Worm (Caenorhabditis elegans): ENCODE measurements around the gene ceh-22.
A peak's percentile ranks its signal among the peaks of the same experiment; 100 is the strongest.

The ceh-22 gene

DNA sequence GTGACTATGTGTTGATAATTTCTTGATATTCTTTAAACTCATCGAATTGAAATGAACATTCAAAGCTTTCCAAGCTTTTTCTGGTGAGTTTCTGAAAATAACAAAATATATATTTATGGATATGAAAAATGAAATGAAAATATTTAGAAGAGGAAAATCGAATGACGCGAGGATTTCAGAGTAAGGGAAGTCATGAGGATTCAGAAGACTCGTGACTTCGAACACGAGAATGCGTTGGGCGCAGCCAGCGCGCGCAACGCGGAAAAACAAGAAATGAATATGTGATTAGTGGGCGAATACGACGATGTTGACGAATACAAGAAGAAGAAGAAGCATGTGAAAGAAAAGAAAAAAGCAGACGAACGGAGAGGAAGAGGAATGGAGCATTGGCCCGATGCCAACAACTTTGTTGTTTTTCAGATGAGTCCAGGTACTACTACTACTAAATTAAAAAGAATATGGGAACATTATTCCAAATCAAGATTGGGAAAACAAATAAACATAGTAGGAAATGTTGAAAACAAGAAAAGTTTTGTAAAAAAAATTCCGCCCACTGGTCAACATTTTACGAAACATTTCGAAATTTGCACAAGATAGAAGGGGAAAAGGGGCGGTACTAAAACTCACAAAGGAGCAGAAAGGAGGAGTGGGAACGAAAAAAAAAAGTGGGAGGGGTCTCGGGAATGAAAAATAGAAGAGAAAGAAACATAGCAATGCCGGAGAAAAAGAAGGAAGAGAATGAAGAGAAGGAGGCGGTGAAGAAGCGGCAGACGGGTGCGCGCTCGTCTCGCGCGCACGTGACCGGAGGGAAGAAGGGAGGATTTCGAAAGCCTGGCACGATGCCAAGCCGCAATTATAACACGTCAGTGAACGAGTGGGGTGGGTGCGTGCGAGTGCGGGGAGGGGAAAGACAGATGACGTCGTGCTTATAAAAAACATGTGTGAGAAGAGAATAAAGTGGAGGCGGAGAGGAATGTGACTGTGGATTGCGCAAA, 43.7 kb downstream of the ceh-22 start:
- TF ChIP-seq dmd-9 (GFP tag; IDR thresholded peaks at IDR 0.05) (peak; percentile 73; the same call in 1 of the 2 replicates), zfp-2 (tag; optimal IDR thresholded peaks at IDR 0.05) (peak; percentile 46), dpl-1 (GFP tag; optimal IDR thresholded peaks at IDR 0.05) (peak; percentile 63), saeg-2 (GFP tag; IDR thresholded peaks at IDR 0.05) (peak; percentile 92), jun-1 (tag; optimal IDR thresholded peaks at IDR 0.05) (peak; percentile 31), zip-2 (tag; optimal IDR thresholded peaks at IDR 0.05) (peak; percentile 47), D1046.2 (GFP tag; IDR thresholded peaks at IDR 0.05) (0 out of 2 replicates have a peak, but pooled peaks have one; percentile 67), ceh-32 (tag; optimal IDR thresholded peaks at IDR 0.05; ENCODE audit: poor library complexity) (peak; percentile 71), Y48G9A.11 (GFP tag; IDR thresholded peaks at IDR 0.05) (no peak), lir-3 (tag; optimal IDR thresholded peaks at IDR 0.05) (no peak), attf-4 (tag; optimal IDR thresholded peaks at IDR 0.05) (no peak), F49E8.2 (tag; optimal IDR thresholded peaks at IDR 0.05; ENCODE audit: borderline replicate concordance) (no peak), lim-7 (GFP tag; IDR thresholded peaks at IDR 0.05) (0 out of 2 replicates have a peak, but pooled peaks have one; percentile 36), mdl-1 (tag; optimal IDR thresholded peaks at IDR 0.05) (peak; percentile 97 to 98), T20F7.1 (GFP tag; optimal IDR thresholded peaks at IDR 0.05) (peak; percentile 57), R02D3.7 (tag; optimal IDR thresholded peaks at IDR 0.05) (no peak), nhr-76 (tag; optimal IDR thresholded peaks at IDR 0.05) (no peak), ZK546.5 (tag; optimal IDR thresholded peaks at IDR 0.05) (no peak), ceh-20 (GFP tag; IDR thresholded peaks at IDR 0.05) (peak; percentile 99), zfp-3 (GFP tag; conservative IDR thresholded peaks at IDR 0.05) (peak; percentile 66; the same call in 1 of the 2 replicates), madf-9 (GFP tag; conservative IDR thresholded peaks at IDR 0.05) (peak; percentile 89), mxl-2 (GFP tag; conservative IDR thresholded peaks at IDR 0.05) (peak; percentile 86), nhr-77 (tag; optimal IDR thresholded peaks at IDR 0.05) (peak; percentile 77), lin-38 (GFP tag; IDR thresholded peaks at IDR 0.05) (peak; percentile 71), arid-1 (GFP tag; conservative IDR thresholded peaks at IDR 0.05) (peak; percentile 75), ceh-28 (tag; optimal IDR thresholded peaks at IDR 0.05) (no peak), unc-39 (tag; optimal IDR thresholded peaks at IDR 0.05) (no peak), nhr-48 (tag; optimal IDR thresholded peaks at IDR 0.05) (peak; percentile 96), madf-5 (GFP tag; IDR thresholded peaks at IDR 0.05) (no peak), F37D6.2 (tag; optimal IDR thresholded peaks at IDR 0.05) (peak; percentile 78), ces-1 (GFP tag; optimal IDR thresholded peaks at IDR 0.05) (no peak), lin-39 (tag; optimal IDR thresholded peaks at IDR 0.05) (no peak), hif-1 (tag; optimal IDR thresholded peaks at IDR 0.05) (peak in 1 of 2 experiments; percentile 96), lin-15B (tag; optimal IDR thresholded peaks at IDR 0.05) (no peak), dmd-6 (GFP tag; IDR thresholded peaks at IDR 0.05) (peak; percentile 98), snpc-4 (tag; optimal IDR thresholded peaks at IDR 0.05) (peak; percentile 65), egl-27 (tag; optimal IDR thresholded peaks at IDR 0.05) (no peak), ZK337.2 (GFP tag; IDR thresholded peaks at IDR 0.05) (peak; percentile 66), daf-8 (GFP tag; IDR thresholded peaks at IDR 0.05) (no peak), lin-1 (GFP tag; IDR thresholded peaks at IDR 0.05) (peak; percentile 87), hlh-30 (tag; optimal IDR thresholded peaks at IDR 0.05; ENCODE audit: insufficient read depth) (peak; percentile 98), ceh-44 (GFP tag; IDR thresholded peaks at IDR 0.05) (no peak), ztf-7 (tag; optimal IDR thresholded peaks at IDR 0.05) (no peak), vab-7 (GFP tag; IDR thresholded peaks at IDR 0.05) (peak; percentile 90), aha-1 (tag) (peak; percentile 100), php-3 (GFP tag; IDR thresholded peaks at IDR 0.05) (peak; percentile 76), tag-97 (GFP tag; IDR thresholded peaks at IDR 0.05) (no peak), ctbp-1 (GFP tag; IDR thresholded peaks at IDR 0.05) (peak; percentile 99), spr-3 (GFP tag; optimal IDR thresholded peaks at IDR 0.05) (peak; percentile 62)
